Fruit fly (Drosophila melanogaster): ENCODE measurements around the gene pic.

The pic gene

DNA sequence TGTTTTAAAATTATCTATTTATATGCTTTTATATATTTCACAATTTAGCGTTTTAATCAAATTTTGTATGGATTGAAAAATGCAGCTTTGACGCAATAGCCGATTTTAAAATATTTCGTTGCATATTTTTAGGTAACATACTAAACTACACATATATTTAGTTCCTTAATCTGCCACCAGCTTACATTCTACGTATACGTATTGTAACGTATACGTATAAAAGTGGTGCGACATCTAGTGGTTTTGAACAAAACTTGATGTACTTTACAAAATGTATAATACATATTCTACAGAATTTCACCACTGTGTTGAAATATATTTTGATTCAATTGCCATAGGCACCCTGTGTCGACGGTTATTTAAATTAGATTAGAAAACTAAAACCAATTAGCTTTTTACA lies 26.2 kb downstream of the pic start:
- TF ChIP-seq CG7045 (GFP tag; optimal IDR thresholded peaks at IDR 0.05) = no peak
- TF ChIP-seq toe (GFP tag; optimal IDR thresholded peaks at IDR 0.05) = no peak
- no peak for TF ChIP-seq ovo (GFP tag; optimal IDR thresholded peaks at IDR 0.05)
- TF ChIP-seq bab1 (GFP tag; optimal IDR thresholded peaks at IDR 0.05) = peak; percentile 77
- TF ChIP-seq CG11617 (GFP tag; optimal IDR thresholded peaks at IDR 0.05) = no peak
- no peak for TF ChIP-seq cic (GFP tag; optimal IDR thresholded peaks at IDR 0.05)
- no peak for TF ChIP-seq CG5204 (GFP tag; optimal IDR thresholded peaks at IDR 0.05)
- no peak for TF ChIP-seq Clk (GFP tag; optimal IDR thresholded peaks at IDR 0.05)
- TF ChIP-seq tj (GFP tag; optimal IDR thresholded peaks at IDR 0.05) = no peak
- peak; percentile 49 for TF ChIP-seq CG1620 (GFP tag; optimal IDR thresholded peaks at IDR 0.05)
- TF ChIP-seq CG14711 (tag; optimal IDR thresholded peaks at IDR 0.05) = no peak
- TF ChIP-seq cnc (optimal IDR thresholded peaks at IDR 0.05) = no peak
- peak; percentile 13 for TF ChIP-seq pad (GFP tag; optimal IDR thresholded peaks at IDR 0.05)
- no peak for TF ChIP-seq CG7101 (tag; optimal IDR thresholded peaks at IDR 0.05)
- TF ChIP-seq Crg-1 (GFP tag; optimal IDR thresholded peaks at IDR 0.05) = no peak
- TF ChIP-seq kay (GFP tag; ENCODE audit: borderline replicate concordance) = no peak
- no peak for TF ChIP-seq CG12768 (GFP tag; optimal IDR thresholded peaks at IDR 0.05)
- TF ChIP-seq Mnt (GFP tag; optimal IDR thresholded peaks at IDR 0.05) = no peak
- no peak for TF ChIP-seq Hr96 (GFP tag; optimal IDR thresholded peaks at IDR 0.05)
- TF ChIP-seq CG33017 (tag; optimal IDR thresholded peaks at IDR 0.05) = no peak

DNA sequence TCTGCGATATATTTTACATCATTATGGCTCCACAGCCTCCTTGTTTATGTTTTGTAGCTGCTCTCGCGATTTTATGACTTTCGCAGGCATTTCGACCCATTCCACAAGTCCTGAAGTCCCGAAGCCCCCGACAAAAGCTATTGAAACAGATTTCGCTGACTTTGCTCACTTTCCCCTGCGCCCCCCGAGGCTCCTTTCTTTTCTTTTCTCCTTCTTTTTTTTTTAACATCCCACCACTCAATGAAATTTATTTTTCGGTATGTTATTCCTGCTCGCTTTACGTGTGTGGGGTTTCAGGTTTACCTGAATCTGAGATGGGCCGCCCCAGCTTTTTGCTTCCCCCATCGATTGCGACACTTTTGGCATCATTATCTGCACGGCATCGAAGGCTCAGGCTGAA lies 30.3 kb downstream of the pic start:
- TF ChIP-seq kay (GFP tag; ENCODE audit: borderline replicate concordance) = no peak
- no peak for TF ChIP-seq CG14711 (tag; optimal IDR thresholded peaks at IDR 0.05)
- no peak for TF ChIP-seq pad (GFP tag; optimal IDR thresholded peaks at IDR 0.05)
- no peak for TF ChIP-seq tj (GFP tag; optimal IDR thresholded peaks at IDR 0.05)
- TF ChIP-seq CG1620 (GFP tag; optimal IDR thresholded peaks at IDR 0.05) = no peak

DNA sequence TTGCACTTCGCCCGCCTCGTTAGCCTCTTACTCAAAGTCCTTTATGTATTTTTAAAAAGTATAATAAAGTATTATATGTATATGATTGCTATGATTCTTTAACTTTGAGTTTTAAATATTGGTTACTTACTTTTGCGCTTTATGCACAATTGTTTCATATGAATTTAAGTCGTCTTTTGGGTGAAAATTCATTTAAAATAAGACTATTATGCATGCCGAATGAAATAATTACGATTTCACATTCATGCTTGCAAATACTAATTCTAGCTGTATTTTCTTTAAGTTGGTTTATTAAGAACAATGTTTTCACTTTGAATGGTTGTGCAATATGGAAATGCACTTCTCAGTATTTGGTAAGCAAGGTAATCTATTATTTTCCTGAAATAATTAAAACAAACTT lies 33.9 kb downstream of the pic start, which contains the start of gene CG43063:
Gene CG43063, plus strand, starts transcription at position 301 of the 400 bp plus-strand sequence.
- TF ChIP-seq kay (GFP tag; ENCODE audit: borderline replicate concordance) = no peak
- TF ChIP-seq CG14711 (tag; optimal IDR thresholded peaks at IDR 0.05) = no peak
- TF ChIP-seq Mnt (GFP tag; optimal IDR thresholded peaks at IDR 0.05) = no peak
- TF ChIP-seq CG5204 (GFP tag; optimal IDR thresholded peaks at IDR 0.05) = no peak
- no peak for TF ChIP-seq CG11617 (GFP tag; optimal IDR thresholded peaks at IDR 0.05)
- no peak for TF ChIP-seq tj (GFP tag; optimal IDR thresholded peaks at IDR 0.05)
- TF ChIP-seq Hr96 (GFP tag; optimal IDR thresholded peaks at IDR 0.05) = no peak
- no peak for TF ChIP-seq CG7101 (tag; optimal IDR thresholded peaks at IDR 0.05)
- no peak for TF ChIP-seq CG12768 (GFP tag; optimal IDR thresholded peaks at IDR 0.05)
- TF ChIP-seq CG33017 (tag; optimal IDR thresholded peaks at IDR 0.05) = no peak
- no peak for TF ChIP-seq CG7045 (GFP tag; optimal IDR thresholded peaks at IDR 0.05)
- TF ChIP-seq cic (GFP tag; optimal IDR thresholded peaks at IDR 0.05) = no peak
- TF ChIP-seq bab1 (GFP tag; optimal IDR thresholded peaks at IDR 0.05) = no peak
- TF ChIP-seq pad (GFP tag; optimal IDR thresholded peaks at IDR 0.05) = no peak

DNA sequence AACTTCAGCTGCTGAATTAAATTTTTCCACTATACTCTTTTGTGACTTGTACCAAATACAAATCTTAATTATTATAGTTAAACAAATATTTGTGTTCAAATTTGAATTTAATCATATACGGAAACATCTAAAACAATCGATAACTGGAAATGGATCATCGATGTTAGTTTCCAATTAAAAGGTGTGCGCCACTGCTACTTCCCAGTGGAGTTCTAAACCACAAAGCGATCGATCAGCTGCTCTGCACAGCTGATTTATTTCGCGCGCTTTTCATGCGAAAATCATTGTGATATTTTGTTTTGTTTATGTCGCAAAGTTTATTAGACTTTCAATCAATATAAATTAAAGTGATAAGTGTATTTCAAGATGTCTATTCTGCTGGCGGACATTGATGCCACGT lies 36.4 kb downstream of the pic start, which contains the start of gene timeout:
Gene timeout, plus strand, starts transcription at position 257 of the 400 bp plus-strand sequence.
- peak; percentile 87 for TF ChIP-seq bab1 (GFP tag; optimal IDR thresholded peaks at IDR 0.05)
- TF ChIP-seq CG12768 (GFP tag; optimal IDR thresholded peaks at IDR 0.05) = no peak

DNA sequence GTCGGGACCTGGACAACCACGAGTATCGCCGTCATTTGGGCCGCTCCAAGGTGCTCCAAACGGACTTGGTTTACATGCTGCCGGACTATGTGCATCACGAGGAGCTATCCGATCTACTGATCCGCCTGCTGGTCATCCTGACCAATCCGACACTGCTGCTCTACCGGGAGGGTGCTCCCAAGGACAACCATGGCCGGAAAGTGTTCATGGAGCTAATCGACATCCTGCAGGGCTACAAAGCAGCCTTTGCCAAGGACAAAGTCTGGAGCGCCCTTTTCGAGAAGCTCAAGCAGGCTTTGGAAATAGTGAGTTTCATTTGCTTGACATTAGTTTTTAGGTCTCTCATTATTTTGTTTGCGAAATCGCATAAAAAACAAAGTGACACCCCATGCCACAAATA lies 36.9 kb downstream of the pic start, which contains the start of gene CG34308:
Gene CG34308, plus strand, starts transcription at position 301 of the 400 bp plus-strand sequence.
- TF ChIP-seq Crg-1 (GFP tag; optimal IDR thresholded peaks at IDR 0.05) (no peak), bab1 (GFP tag; optimal IDR thresholded peaks at IDR 0.05) (no peak)

DNA sequence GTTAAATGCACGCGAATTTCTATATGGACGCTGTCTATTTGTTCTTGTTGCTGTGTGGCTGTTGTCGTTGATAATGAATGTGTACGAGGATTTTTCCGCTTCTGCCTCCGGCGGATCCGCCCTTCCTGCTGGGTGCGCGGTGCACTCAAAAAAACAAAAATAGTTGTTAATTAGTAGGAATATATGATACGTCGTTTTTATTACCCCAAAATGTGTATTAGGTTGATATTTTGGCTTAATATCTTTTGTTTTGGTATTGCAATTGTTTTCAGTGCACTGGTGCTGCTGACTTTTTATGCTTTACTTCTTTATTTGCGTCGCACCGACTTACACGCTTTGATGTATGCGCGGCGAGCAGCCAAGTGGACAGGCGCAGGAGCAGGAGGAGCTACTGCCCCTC lies 39.6 kb downstream of the pic start:
- TF ChIP-seq ovo (GFP tag; optimal IDR thresholded peaks at IDR 0.05) (no peak), CG7045 (GFP tag; optimal IDR thresholded peaks at IDR 0.05) (no peak), cic (GFP tag; optimal IDR thresholded peaks at IDR 0.05) (no peak), Mnt (GFP tag; optimal IDR thresholded peaks at IDR 0.05) (no peak), Clk (GFP tag; optimal IDR thresholded peaks at IDR 0.05) (no peak), cnc (optimal IDR thresholded peaks at IDR 0.05) (no peak)

All from whole organism, adult.